Fruit fly (Drosophila melanogaster) whole organism, embryonic: ENCODE results near the gene CG33107.

Source experiments
- ATbp ChIP-seq: fragments of 200-800 bp; sonication (Bioruptor generic); optimal IDR thresholded peaks from 2 replicates; lab custom pipeline; 2017; ENCODE audit warnings: missing biosample characterization, mild to moderate bottlenecking, missing genetic modification characterization, missing genetic modification reagents
- CG10209 ChIP-seq: fragments of 200-800 bp; sonication (Bioruptor generic); optimal IDR thresholded peaks from 3 replicates; lab custom pipeline; 2017; ENCODE audit warnings: missing biosample characterization, mild to moderate bottlenecking, missing genetic modification characterization, missing genetic modification reagents
- CG12659 ChIP-seq: fragments of 200-800 bp; sonication (Bioruptor generic); optimal IDR thresholded peaks from 3 replicates; lab custom pipeline; 2017; ENCODE audit warnings: mild to moderate bottlenecking, missing biosample characterization, missing genetic modification reagents, missing genetic modification characterization
- CG12744 ChIP-seq: fragments of 200-800 bp; sonication (Bioruptor generic); optimal IDR thresholded peaks from 2 replicates; lab custom pipeline; 2016; ENCODE audit warnings: missing biosample characterization, missing genetic modification characterization
- CG14441 ChIP-seq: fragments of 200-800 bp; sonication (Bioruptor generic); IDR thresholded peaks from 2 replicates; pipeline ENCODE4 v1.3.6; 2022; ENCODE audit warnings: missing biosample characterization, missing genetic modification characterization
- CG14965 ChIP-seq: fragments of 200-800 bp; sonication (Bioruptor generic); optimal IDR thresholded peaks from 2 replicates; lab custom pipeline; 2016; ENCODE audit warnings: missing biosample characterization, missing genetic modification characterization, borderline replicate concordance
- CG17829 ChIP-seq: fragments of 200-800 bp; optimal IDR thresholded peaks from 2 replicates; lab custom pipeline; 2019; ENCODE audit warnings: missing biosample characterization, mild to moderate bottlenecking, missing genetic modification characterization, moderate library complexity
- CG2889 ChIP-seq: fragments of 200-800 bp; sonication (Bioruptor generic); IDR thresholded peaks from 3 replicates; pipeline ENCODE4 v1.3.6; 2022; ENCODE audit warnings: missing biosample characterization, missing genetic modification characterization
- CG32772 ChIP-seq: fragments of 200-800 bp; sonication (Bioruptor generic); IDR thresholded peaks from 2 replicates; pipeline ENCODE4 v1.3.6; 2022; ENCODE audit warnings: missing biosample characterization, missing genetic modification characterization
- CG34422 ChIP-seq: fragments of 200-800 bp; sonication (Bioruptor generic); IDR thresholded peaks from 3 replicates; pipeline ENCODE4 v1.3.6; 2022; ENCODE audit warnings: missing biosample characterization, missing genetic modification characterization
- CG4617 ChIP-seq: fragments of 200-800 bp; sonication (Bioruptor generic); optimal IDR thresholded peaks from 3 replicates; lab custom pipeline; 2016; ENCODE audit warnings: missing biosample characterization, missing genetic modification characterization, borderline replicate concordance
- CG4707 ChIP-seq: fragments of 200-800 bp; sonication (Bioruptor generic); optimal IDR thresholded peaks from 2 replicates; lab custom pipeline; 2018; ENCODE audit warnings: missing biosample characterization, mild to moderate bottlenecking, missing genetic modification characterization, moderate library complexity
- CG6683 ChIP-seq: fragments of 200-800 bp; sonication (Bioruptor generic); optimal IDR thresholded peaks from 2 replicates; lab custom pipeline; 2017; ENCODE audit warnings: missing biosample characterization, mild to moderate bottlenecking, missing genetic modification characterization, missing genetic modification reagents
- CG9797 ChIP-seq: fragments of 200-800 bp; sonication (Bioruptor generic); optimal IDR thresholded peaks from 3 replicates; lab custom pipeline; 2018; ENCODE audit warnings: missing biosample characterization, mild to moderate bottlenecking, missing genetic modification characterization
- Chrac-16 ChIP-seq: fragments of 200-800 bp; sonication (Bioruptor generic); optimal IDR thresholded peaks from 3 replicates; lab custom pipeline; 2016; ENCODE audit warnings: missing biosample characterization, missing genetic modification characterization
- CoRest ChIP-seq: fragments of 200-800 bp; sonication (Bioruptor generic); optimal IDR thresholded peaks from 3 replicates; lab custom pipeline; 2018; ENCODE audit warnings: missing biosample characterization, mild to moderate bottlenecking, missing genetic modification characterization, moderate library complexity
- Ets65A ChIP-seq: fragments of 200-800 bp; sonication (Bioruptor generic); peaks from one replicate; lab custom pipeline; 2016; ENCODE audit warnings: missing biosample characterization, missing genetic modification characterization
- Fer2 ChIP-seq: fragments of 200-800 bp; sonication (Bioruptor generic); optimal IDR thresholded peaks from 2 replicates; lab custom pipeline; 2018; ENCODE audit warnings: missing biosample characterization, mild to moderate bottlenecking, missing genetic modification characterization, moderate library complexity
- Fer3 ChIP-seq: fragments of 200-800 bp; sonication (Bioruptor generic); optimal IDR thresholded peaks from 2 replicates; lab custom pipeline; 2018; ENCODE audit warnings: missing biosample characterization, mild to moderate bottlenecking, missing genetic modification characterization, moderate library complexity
- H15 ChIP-seq: fragments of 200-800 bp; sonication (Bioruptor generic); IDR thresholded peaks from 3 replicates; pipeline ENCODE4 v1.3.6; 2022; ENCODE audit warnings: missing biosample characterization, missing genetic modification characterization
- HLH3B ChIP-seq: fragments of 200-800 bp; sonication (Bioruptor generic); IDR thresholded peaks from 2 replicates; pipeline ENCODE4 v1.3.6; 2022; ENCODE audit warnings: missing biosample characterization, missing genetic modification characterization
- HmgZ ChIP-seq: fragments of 200-800 bp; sonication (Bioruptor generic); optimal IDR thresholded peaks from 2 replicates; lab custom pipeline; 2018; ENCODE audit warnings: missing biosample characterization, mild to moderate bottlenecking, missing genetic modification characterization
- Hmr ChIP-seq: fragments of 200-800 bp; sonication (Bioruptor generic); optimal IDR thresholded peaks from 3 replicates; lab custom pipeline; 2017; ENCODE audit warnings: mild to moderate bottlenecking, missing biosample characterization, missing genetic modification reagents, missing genetic modification characterization
- MESR4 ChIP-seq: fragments of 200-800 bp; sonication (Bioruptor generic); optimal IDR thresholded peaks from 2 replicates; lab custom pipeline; 2018; ENCODE audit warnings: missing biosample characterization, mild to moderate bottlenecking, missing genetic modification characterization, moderate library complexity
- NfI ChIP-seq: fragments of 200-800 bp; sonication (Bioruptor generic); optimal IDR thresholded peaks from 3 replicates; lab custom pipeline; 2018; ENCODE audit warnings: missing biosample characterization, mild to moderate bottlenecking, missing genetic modification characterization, moderate library complexity
- Scr ChIP-seq: fragments of 200-800 bp; sonication (Bioruptor generic); IDR thresholded peaks from 2 replicates; pipeline ENCODE4 v1.3.6; 2022; ENCODE audit warnings: missing biosample characterization, missing genetic modification characterization; ENCODE audit not compliant: partially characterized antibody
- ac ChIP-seq: fragments of 200-800 bp; sonication (Bioruptor generic); optimal IDR thresholded peaks from 3 replicates; lab custom pipeline; 2017; ENCODE audit warnings: missing biosample characterization, mild to moderate bottlenecking, missing genetic modification characterization
- az2 ChIP-seq: fragments of 200-800 bp; sonication (Bioruptor generic); optimal IDR thresholded peaks from 3 replicates; lab custom pipeline; 2016; ENCODE audit warnings: missing biosample characterization, missing genetic modification characterization
- chn ChIP-seq: fragments of 200-800 bp; sonication (Bioruptor generic); optimal IDR thresholded peaks from 2 replicates; lab custom pipeline; 2016; ENCODE audit warnings: missing biosample characterization, missing genetic modification characterization
- dati ChIP-seq: fragments of 200-800 bp; sonication (Bioruptor generic); IDR thresholded peaks from 2 replicates; pipeline ENCODE4 v1.3.6; 2022; ENCODE audit warnings: missing biosample characterization, missing genetic modification characterization
- disco-r ChIP-seq: fragments of 200-800 bp; sonication (Bioruptor generic); optimal IDR thresholded peaks from 2 replicates; lab custom pipeline; 2016; ENCODE audit warnings: missing biosample characterization, missing genetic modification characterization
- dmrt11E ChIP-seq: fragments of 200-800 bp; sonication (Bioruptor generic); optimal IDR thresholded peaks from 3 replicates; lab custom pipeline; 2018; ENCODE audit warnings: missing biosample characterization, mild to moderate bottlenecking, missing genetic modification characterization, moderate library complexity
- dysf ChIP-seq: fragments of 200-800 bp; sonication (Bioruptor generic); IDR thresholded peaks from 3 replicates; pipeline ENCODE4 v1.3.6; 2022; ENCODE audit warnings: missing biosample characterization, missing genetic modification characterization
- esg ChIP-seq: fragments of 200-800 bp; sonication (Bioruptor generic); conservative IDR thresholded peaks from 2 replicates; pipeline ENCODE4 v1.3.6; 2022; ENCODE audit warnings: missing biosample characterization, missing genetic modification characterization
- ewg ChIP-seq: fragments of 200-800 bp; sonication (Bioruptor generic); optimal IDR thresholded peaks from 3 replicates; lab custom pipeline; 2017; ENCODE audit warnings: mild to moderate bottlenecking, missing biosample characterization, missing genetic modification reagents, missing genetic modification characterization
- fd3F ChIP-seq: fragments of 200-800 bp; sonication (Bioruptor generic); optimal IDR thresholded peaks from 2 replicates; lab custom pipeline; 2018; ENCODE audit warnings: missing biosample characterization, mild to moderate bottlenecking, missing genetic modification characterization, moderate library complexity
- hkb ChIP-seq, 2 experiments: fragments of 200-800 bp in 1 of 2; fragments of >200 bp in 1 of 2; sonication (Bioruptor generic) in 1 of 2; IDR thresholded peaks in 1 of 2; optimal IDR thresholded peaks in 1 of 2; 2 replicates each; pipeline versions ENCODE4 v1.3.6 to Lab custom; 2017 to 2022; ENCODE audit warnings: missing biosample characterization in 1 of 2, missing genetic modification characterization in 1 of 2
- jigr1 ChIP-seq: fragments of 200-800 bp; sonication (Bioruptor generic); IDR thresholded peaks from 3 replicates; pipeline ENCODE4 v1.3.6; 2022; ENCODE audit warnings: missing biosample characterization, missing genetic modification characterization
- ken ChIP-seq: fragments of 200-800 bp; sonication (Bioruptor generic); IDR thresholded peaks from 3 replicates; pipeline ENCODE4 v1.3.6; 2022; ENCODE audit warnings: missing biosample characterization, missing genetic modification characterization
- lab ChIP-seq: fragments of 200-800 bp; sonication (Bioruptor generic); optimal IDR thresholded peaks from 3 replicates; lab custom pipeline; 2017; ENCODE audit warnings: missing biosample characterization, missing genetic modification characterization, mild to moderate bottlenecking, moderate library complexity, missing genetic modification reagents
- lmd ChIP-seq: fragments of 200-800 bp; sonication (Bioruptor generic); IDR thresholded peaks from 2 replicates; pipeline ENCODE4 v1.3.6; 2022; ENCODE audit warnings: missing biosample characterization, missing genetic modification characterization
- lola ChIP-seq, 3 experiments: fragments of >200 bp in 2 of 3; fragments of 200-800 bp in 1 of 3; sonication (Bioruptor generic) in 1 of 3; optimal IDR thresholded peaks; 2 replicates each; lab custom pipeline; 2017 to 2019; ENCODE audit warnings: missing biosample characterization in 3 of 3, missing genetic modification characterization in 3 of 3, mild to moderate bottlenecking in 1 of 3, moderate library complexity in 1 of 3
- mirr ChIP-seq: fragments of 200-800 bp; sonication (Bioruptor generic); optimal IDR thresholded peaks from 3 replicates; lab custom pipeline; 2018; ENCODE audit warnings: missing biosample characterization, mild to moderate bottlenecking, missing genetic modification characterization
- nau ChIP-seq: fragments of 200-800 bp; sonication (Bioruptor generic); optimal IDR thresholded peaks from 3 replicates; lab custom pipeline; 2017; ENCODE audit warnings: missing biosample characterization, mild to moderate bottlenecking, missing genetic modification characterization, missing genetic modification reagents
- org-1 ChIP-seq: fragments of 200-800 bp; sonication (Bioruptor generic); optimal IDR thresholded peaks from 2 replicates; lab custom pipeline; 2017; ENCODE audit warnings: missing biosample characterization, missing genetic modification characterization
- p53 ChIP-seq: fragments of 200-800 bp; sonication (Bioruptor generic); optimal IDR thresholded peaks from 2 replicates; lab custom pipeline; 2016; ENCODE audit warnings: missing biosample characterization, missing genetic modification characterization
- pros ChIP-seq: fragments of 200-800 bp; sonication (Bioruptor generic); optimal IDR thresholded peaks from 3 replicates; lab custom pipeline; 2019; ENCODE audit warnings: missing biosample characterization, mild to moderate bottlenecking, missing genetic modification characterization, moderate library complexity
- zf30C ChIP-seq: fragments of 200-800 bp; sonication (Bioruptor generic); optimal IDR thresholded peaks from 3 replicates; lab custom pipeline; 2018; ENCODE audit warnings: missing biosample characterization, mild to moderate bottlenecking, missing genetic modification characterization

Gene CG33107

dm6 chr3R:22627936-22628513 is 43.5 kb upstream of the CG33107 start:
- TF ChIP-seq mirr (no peak), esg (GFP tag; lab: Robert Waterston, UW) (peak; percentile 53), fd3F (GFP tag; lab: Kevin White, UChicago) (peak; percentile 37), Hmr (GFP tag; lab: Kevin White, UChicago) (no peak), lmd (GFP tag; lab: Robert Waterston, UW) (0 out of 2 replicates have a peak, but pooled peaks have one; percentile 20), Ets65A (no peak), HmgZ (tag; lab: Kevin White, UChicago) (peak; percentile 22), ewg (no peak), CG4707 (peak; percentile 1), CG12744 (no peak), hkb (optimal IDR thresholded peaks at IDR 0.05; lab: Kevin White, UChicago) (no peak), hkb (GFP tag; IDR thresholded peaks at IDR 0.05; lab: Robert Waterston, UW) (peak; percentile 70), CG32772 (GFP tag; lab: Robert Waterston, UW) (no peak), Fer2 (tag; lab: Kevin White, UChicago) (no peak), pros (GFP tag; lab: Kevin White, UChicago) (no peak), CoRest (tag; lab: Kevin White, UChicago) (peak; percentile 54), CG4617 (GFP tag; lab: Kevin White, UChicago) (no peak), CG17829 (tag; lab: Kevin White, UChicago) (no peak), CG14965 (GFP tag; lab: Kevin White, UChicago) (no peak), chn (GFP tag; lab: Kevin White, UChicago) (peak; percentile 23), dysf (GFP tag; lab: Robert Waterston, UW) (0 out of 3 replicates have a peak, but pooled peaks have one; percentile 35), lab (GFP tag; lab: Kevin White, UChicago) (peak; percentile 33), disco-r (GFP tag; lab: Kevin White, UChicago) (no peak), p53 (GFP tag; lab: Kevin White, UChicago) (no peak), az2 (GFP tag; lab: Kevin White, UChicago) (peak; percentile 30), jigr1 (GFP tag; lab: Robert Waterston, UW) (no peak), dmrt11E (tag; lab: Kevin White, UChicago) (no peak), dati (GFP tag; lab: Robert Waterston, UW) (no peak), Fer3 (tag; lab: Kevin White, UChicago) (peak; percentile 25), lola (GFP tag; optimal IDR thresholded peaks at IDR 0.05; lab: Kevin White, UChicago) (no peak), MESR4 (GFP tag; lab: Kevin White, UChicago) (no peak), CG9797 (GFP tag; lab: Kevin White, UChicago) (no peak), ken (GFP tag; lab: Robert Waterston, UW) (0 out of 3 replicates have a peak, but pooled peaks have one; percentile 18), org-1 (GFP tag; lab: Kevin White, UChicago) (no peak), HLH3B (0 out of 2 replicates have a peak, but pooled peaks have one; percentile 8), nau (GFP tag; lab: Kevin White, UChicago) (no peak), NfI (GFP tag; lab: Kevin White, UChicago) (peak; percentile 42), CG10209 (GFP tag; lab: Kevin White, UChicago) (peak; percentile 19), CG2889 (GFP tag; lab: Robert Waterston, UW) (0 out of 3 replicates have a peak, but pooled peaks have one; percentile 38), Scr (GFP tag; lab: Robert Waterston, UW) (no peak), CG6683 (GFP tag; lab: Kevin White, UChicago) (no peak), CG12659 (peak; percentile 13), zf30C (GFP tag; lab: Kevin White, UChicago) (no peak), CG34422 (GFP tag; lab: Robert Waterston, UW) (no peak), H15 (GFP tag; lab: Robert Waterston, UW) (0 out of 3 replicates have a peak, but pooled peaks have one; percentile 19), ATbp (GFP tag; lab: Kevin White, UChicago) (no peak), CG14441 (peak; percentile 49; the same call in 1 of the 2 replicates), ac (no peak), Chrac-16 (GFP tag; lab: Kevin White, UChicago) (peak; percentile 14)
